Fruit fly (Drosophila melanogaster) whole organism, prepupa: ENCODE results near the gene CG7987.

Source experiments
- Blimp-1 ChIP-seq: fragments of 200-800 bp; sonication (Bioruptor generic); optimal IDR thresholded peaks from 3 replicates; lab custom pipeline; 2017; ENCODE audit warnings: missing biosample characterization, missing genetic modification characterization, mild to moderate bottlenecking, moderate library complexity, missing genetic modification reagents
- CG32006 ChIP-seq: fragments of 200-800 bp; sonication (Bioruptor generic); optimal IDR thresholded peaks from 3 replicates; lab custom pipeline; 2017; ENCODE audit warnings: missing biosample characterization, mild to moderate bottlenecking, missing genetic modification characterization
- CG6854 ChIP-seq: fragments of 200-800 bp; sonication (Bioruptor generic); optimal IDR thresholded peaks from 2 replicates; lab custom pipeline; 2017; ENCODE audit warnings: missing biosample characterization, mild to moderate bottlenecking, missing genetic modification characterization
- CG8632 ChIP-seq: fragments of 200-800 bp; sonication (Bioruptor generic); optimal IDR thresholded peaks from 3 replicates; lab custom pipeline; 2016; ENCODE audit warnings: missing biosample characterization, missing genetic modification characterization
- Eip75B ChIP-seq: fragments of 200-800 bp; sonication (Bioruptor generic); optimal IDR thresholded peaks from 3 replicates; lab custom pipeline; 2016; ENCODE audit warnings: missing biosample characterization, missing genetic modification characterization
- Eip78C ChIP-seq: fragments of 200-800 bp; sonication (Bioruptor generic); peaks from one replicate; lab custom pipeline; 2016; ENCODE audit warnings: missing biosample characterization, missing genetic modification characterization
- Gug ChIP-seq: fragments of 200-800 bp; sonication (Bioruptor generic); IDR thresholded peaks from 2 replicates; pipeline ENCODE4 v1.3.6; 2022; ENCODE audit warnings: missing biosample characterization, missing genetic modification characterization
- Lpt ChIP-seq: fragments of 200-800 bp; sonication (Bioruptor generic); optimal IDR thresholded peaks from 3 replicates; lab custom pipeline; 2016; ENCODE audit warnings: missing biosample characterization, missing genetic modification characterization
- OdsH ChIP-seq: fragments of 200-800 bp; sonication (Bioruptor generic); optimal IDR thresholded peaks from 3 replicates; lab custom pipeline; 2016; ENCODE audit warnings: missing biosample characterization, missing genetic modification characterization
- Sox102F ChIP-seq: fragments of 200-800 bp; sonication (Bioruptor generic); optimal IDR thresholded peaks from 2 replicates; lab custom pipeline; 2016; ENCODE audit warnings: missing biosample characterization, mild to moderate bottlenecking, missing genetic modification characterization
- Sox14 ChIP-seq: fragments of 200-800 bp; sonication (Bioruptor generic); optimal IDR thresholded peaks from 3 replicates; lab custom pipeline; 2016; ENCODE audit warnings: missing biosample characterization, missing genetic modification characterization
- achi ChIP-seq: fragments of 200-800 bp; sonication (Bioruptor generic); optimal IDR thresholded peaks from 3 replicates; lab custom pipeline; 2016; ENCODE audit warnings: missing biosample characterization, missing genetic modification characterization
- fd59A ChIP-seq: fragments of 200-800 bp; sonication (Bioruptor generic); optimal IDR thresholded peaks from 2 replicates; lab custom pipeline; 2017; ENCODE audit warnings: missing biosample characterization, mild to moderate bottlenecking, missing genetic modification characterization, missing genetic modification reagents

dm6 chr3R:14555021-14555420, 20.7 kb downstream of the CG7987 start:
- TF ChIP-seq OdsH (GFP tag; lab: Kevin White, UChicago) (no peak), Blimp-1 (GFP tag; lab: Kevin White, UChicago) (no peak), Gug (no peak), Sox102F (GFP tag; lab: Kevin White, UChicago) (no peak), CG6854 (GFP tag; lab: Kevin White, UChicago) (no peak), achi (GFP tag; lab: Kevin White, UChicago) (no peak), Lpt (no peak), CG32006 (no peak), Eip78C (GFP tag; lab: Kevin White, UChicago) (no peak), fd59A (GFP tag; lab: Kevin White, UChicago) (no peak), CG8632 (GFP tag; lab: Kevin White, UChicago) (no peak), Sox14 (GFP tag; lab: Kevin White, UChicago) (no peak), Eip75B (GFP tag; lab: Kevin White, UChicago) (no peak)
